Worm (Caenorhabditis elegans) whole organism, mixed stage, embryonic: ENCODE results near the gene phat-7.

Source experiments
- M03D4.4 ChIP-seq: sonication (generic microtip); optimal IDR thresholded peaks from 2 replicates; lab custom pipeline; 2017; ENCODE audit warnings: mild to moderate bottlenecking, missing genetic modification characterization, missing compliant biosample characterization
- bed-3 ChIP-seq: fragments of 200-800 bp; sonication (Bioruptor generic); optimal IDR thresholded peaks from 3 replicates; lab custom pipeline; 2018; ENCODE audit warnings: mild to moderate bottlenecking, missing genetic modification characterization, moderate library complexity, missing compliant biosample characterization
- blmp-1 ChIP-seq: fragments of 150-350 bp; optimal IDR thresholded peaks from 2 replicates; lab custom pipeline; 2014; ENCODE audit warnings: missing biosample characterization, missing genetic modification characterization
- ceh-43 ChIP-seq: fragments of 200-800 bp; sonication (Bioruptor generic); optimal IDR thresholded peaks from 2 replicates; lab custom pipeline; 2018; ENCODE audit warnings: mild to moderate bottlenecking, missing genetic modification characterization, moderate library complexity, missing compliant biosample characterization
- ceh-83 ChIP-seq: fragments of 200-800 bp; sonication (Bioruptor generic); optimal IDR thresholded peaks from 2 replicates; lab custom pipeline; 2018; ENCODE audit warnings: mild to moderate bottlenecking, missing genetic modification characterization, missing compliant biosample characterization
- ces-1 ChIP-seq: fragments of 150-350 bp; optimal IDR thresholded peaks from 2 replicates; lab custom pipeline; 2014; ENCODE audit warnings: missing biosample characterization, missing genetic modification reagents, missing genetic modification characterization
- cnd-1 ChIP-seq: fragments of 200-800 bp; sonication (Bioruptor generic); optimal IDR thresholded peaks from 2 replicates; lab custom pipeline; 2018; ENCODE audit warnings: mild to moderate bottlenecking, missing genetic modification characterization, missing compliant biosample characterization
- drap-1 ChIP-seq: fragments of 200-800 bp; sonication (Bioruptor generic); optimal IDR thresholded peaks from 3 replicates; lab custom pipeline; 2018; ENCODE audit warnings: mild to moderate bottlenecking, missing genetic modification characterization, missing compliant biosample characterization
- elt-3 ChIP-seq: fragments of 150-350 bp; optimal IDR thresholded peaks from 2 replicates; lab custom pipeline; 2014; ENCODE audit warnings: missing biosample characterization, missing genetic modification characterization
- flh-1 ChIP-seq: fragments of 200-800 bp; sonication (Bioruptor generic); optimal IDR thresholded peaks from 2 replicates; lab custom pipeline; 2018; ENCODE audit warnings: mild to moderate bottlenecking, missing genetic modification characterization, moderate library complexity, missing compliant biosample characterization
- ham-2 ChIP-seq: fragments of 200-800 bp; sonication (Bioruptor generic); optimal IDR thresholded peaks from 2 replicates; lab custom pipeline; 2018; ENCODE audit warnings: mild to moderate bottlenecking, missing genetic modification characterization, missing compliant biosample characterization
- hlh-1 ChIP-seq: fragments of 150-350 bp; optimal IDR thresholded peaks from 2 replicates; lab custom pipeline; 2014; ENCODE audit warnings: missing biosample characterization, missing genetic modification reagents, missing genetic modification characterization
- lin-13 ChIP-seq: fragments of 150-350 bp; optimal IDR thresholded peaks from 2 replicates; lab custom pipeline; 2014; ENCODE audit warnings: missing biosample characterization, missing genetic modification characterization
- lin-32 ChIP-seq: fragments of 200-800 bp; sonication (Bioruptor generic); optimal IDR thresholded peaks from 2 replicates; lab custom pipeline; 2018; ENCODE audit warnings: mild to moderate bottlenecking, missing genetic modification characterization, missing compliant biosample characterization
- lsy-2 ChIP-seq: fragments of 150-350 bp; optimal IDR thresholded peaks from 2 replicates; lab custom pipeline; 2014; ENCODE audit warnings: missing biosample characterization, missing genetic modification characterization
- mab-5 ChIP-seq: fragments of 150-350 bp; optimal IDR thresholded peaks from 2 replicates; lab custom pipeline; 2014; ENCODE audit warnings: missing biosample characterization, missing genetic modification characterization
- mep-1 ChIP-seq: fragments of 150-350 bp; optimal IDR thresholded peaks from 2 replicates; lab custom pipeline; 2017; ENCODE audit warnings: missing biosample characterization, missing genetic modification reagents, missing genetic modification characterization, inconsistent platforms
- mls-2 ChIP-seq: sonication (generic microtip); optimal IDR thresholded peaks from 2 replicates; lab custom pipeline; 2016; ENCODE audit warnings: mild to moderate bottlenecking, missing genetic modification characterization, moderate library complexity, missing compliant biosample characterization
- nhr-12 ChIP-seq: fragments of 150-350 bp; optimal IDR thresholded peaks from 2 replicates; lab custom pipeline; 2014; ENCODE audit warnings: missing biosample characterization, missing genetic modification characterization
- nhr-2 ChIP-seq: fragments of 150-350 bp; optimal IDR thresholded peaks from 2 replicates; lab custom pipeline; 2014; ENCODE audit warnings: missing biosample characterization, missing genetic modification characterization
- nhr-237 ChIP-seq: fragments of 150-350 bp; optimal IDR thresholded peaks from 2 replicates; lab custom pipeline; 2014; ENCODE audit warnings: missing biosample characterization, missing genetic modification characterization
- nhr-28 ChIP-seq: fragments of 150-350 bp; optimal IDR thresholded peaks from 2 replicates; lab custom pipeline; 2014; ENCODE audit warnings: missing biosample characterization, missing genetic modification characterization
- nhr-76 ChIP-seq: sonication (generic microtip); optimal IDR thresholded peaks from 2 replicates; lab custom pipeline; 2017; ENCODE audit warnings: missing biosample characterization, missing genetic modification characterization
- pha-4 ChIP-seq: fragments of 150-350 bp; optimal IDR thresholded peaks from 2 replicates; lab custom pipeline; 2018; ENCODE audit warnings: missing biosample characterization, missing genetic modification reagents, missing genetic modification characterization
- sem-2 ChIP-seq: fragments of 200-800 bp; sonication (Bioruptor generic); optimal IDR thresholded peaks from 2 replicates; lab custom pipeline; 2018; ENCODE audit warnings: mild to moderate bottlenecking, missing genetic modification characterization, missing compliant biosample characterization
- snpc-4 ChIP-seq: fragments of 150-350 bp; optimal IDR thresholded peaks from 2 replicates; lab custom pipeline; 2014; ENCODE audit warnings: missing biosample characterization, missing genetic modification characterization
- sptf-1 ChIP-seq: sonication (generic microtip); optimal IDR thresholded peaks from 2 replicates; lab custom pipeline; 2017; ENCODE audit warnings: mild to moderate bottlenecking, missing genetic modification characterization, moderate library complexity, missing compliant biosample characterization
- tbx-8 ChIP-seq: fragments of 200-800 bp; sonication (Bioruptor generic); optimal IDR thresholded peaks from 2 replicates; lab custom pipeline; 2018; ENCODE audit warnings: mild to moderate bottlenecking, missing genetic modification characterization, moderate library complexity, missing compliant biosample characterization
- unc-120 ChIP-seq: sonication (generic microtip); optimal IDR thresholded peaks from 2 replicates; lab custom pipeline; 2017; ENCODE audit warnings: missing genetic modification characterization, missing compliant biosample characterization; ENCODE audit not compliant: poor library complexity, severe bottlenecking
- unc-39 ChIP-seq: fragments of 150-350 bp; optimal IDR thresholded peaks from 2 replicates; lab custom pipeline; 2014; ENCODE audit warnings: missing biosample characterization, missing genetic modification characterization
- unc-62 ChIP-seq: fragments of 150-350 bp; optimal IDR thresholded peaks from 2 replicates; lab custom pipeline; 2014; ENCODE audit warnings: missing biosample characterization, missing genetic modification reagents, missing genetic modification characterization
- zip-8 ChIP-seq: fragments of 150-350 bp; optimal IDR thresholded peaks from 2 replicates; lab custom pipeline; 2014; ENCODE audit warnings: missing biosample characterization, missing genetic modification characterization
- ztf-11 ChIP-seq: fragments of 150-350 bp; optimal IDR thresholded peaks from 2 replicates; lab custom pipeline; 2014; ENCODE audit warnings: missing biosample characterization, missing genetic modification characterization

Gene phat-7

DNA sequence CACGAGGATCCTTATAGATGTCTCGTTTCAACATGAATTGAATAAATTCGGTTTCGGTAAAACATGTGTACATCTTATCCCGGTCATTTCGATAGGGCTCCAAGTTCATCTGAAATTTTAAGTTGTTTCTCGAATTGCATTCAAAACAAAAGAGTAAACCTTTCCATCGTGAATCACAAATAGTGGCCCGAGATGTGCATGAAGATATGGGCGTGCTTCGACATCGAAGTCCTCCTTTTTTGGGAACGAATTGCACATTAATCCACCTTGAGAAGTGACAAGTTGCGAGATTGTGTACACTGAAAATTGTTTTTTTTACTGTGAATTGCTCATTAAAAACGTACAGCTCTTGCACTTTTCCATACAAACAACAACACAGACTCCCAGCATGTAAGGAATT is 10.0 kb downstream of the phat-7 start:
- no peak for TF ChIP-seq sem-2 (GFP tag; lab: Kevin White, UChicago)
- no peak for TF ChIP-seq mls-2
- no peak for TF ChIP-seq nhr-76 (tag; lab: Kevin White, UChicago)
- TF ChIP-seq lin-13 (tag; lab: Kevin White, UChicago), result no peak
- TF ChIP-seq M03D4.4, result no peak
- no peak for TF ChIP-seq bed-3 (GFP tag; lab: Kevin White, UChicago)
- TF ChIP-seq nhr-237, result no peak
- TF ChIP-seq nhr-28, result no peak
- no peak for TF ChIP-seq ceh-43 (GFP tag; lab: Kevin White, UChicago)
- TF ChIP-seq mab-5 (tag; lab: Kevin White, UChicago), result no peak
- no peak for TF ChIP-seq blmp-1 (tag; lab: Kevin White, UChicago)
- TF ChIP-seq ztf-11 (tag; lab: Kevin White, UChicago), result no peak
- TF ChIP-seq nhr-2 (tag; lab: Kevin White, UChicago), result no peak
- TF ChIP-seq snpc-4 (tag; lab: Kevin White, UChicago), result no peak
- TF ChIP-seq lin-32 (GFP tag; lab: Kevin White, UChicago), result no peak
- TF ChIP-seq ham-2 (GFP tag; lab: Kevin White, UChicago), result no peak
- TF ChIP-seq ces-1 (GFP tag; lab: Kevin White, UChicago), result no peak
- TF ChIP-seq, all 35 proteins: peak for 0

ce11 chrV:4063559-4064164 is 17.4 kb downstream of the phat-7 start:
- peak; percentile 86 for TF ChIP-seq lsy-2

DNA sequence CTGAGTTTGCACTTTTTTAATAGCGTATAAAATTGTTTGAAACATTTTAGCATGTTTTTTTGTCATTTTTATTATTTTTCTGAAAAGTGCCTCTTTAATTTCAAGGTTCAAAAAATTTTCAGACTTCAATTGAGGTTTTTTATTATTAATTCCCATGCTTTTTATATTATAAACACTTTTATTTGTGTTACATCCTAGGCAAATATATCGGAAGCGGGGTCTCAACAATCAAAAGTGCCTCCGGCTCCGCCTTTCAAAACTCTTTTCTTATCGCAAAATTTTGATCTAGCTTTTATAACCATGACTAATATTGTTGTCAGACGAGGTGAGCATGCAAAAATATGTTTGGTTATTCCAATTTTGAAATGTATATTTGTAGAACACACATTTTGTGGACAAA is 27.2 kb downstream of the phat-7 start, which contains the start of gene otpl-2:
TSS of gene otpl-2 (plus strand) at position 301 of the 400 bp plus-strand sequence.
- TF ChIP-seq ztf-11 (tag; lab: Kevin White, UChicago) (no peak), blmp-1 (tag; lab: Kevin White, UChicago) (no peak), M03D4.4 (no peak), mep-1 (tag; lab: Kevin White, UChicago) (no peak), unc-120 (tag; lab: Kevin White, UChicago) (no peak), zip-8 (tag; lab: Kevin White, UChicago) (no peak), mab-5 (tag; lab: Kevin White, UChicago) (no peak), cnd-1 (tag; lab: Kevin White, UChicago) (no peak), drap-1 (GFP tag; lab: Kevin White, UChicago) (no peak), sptf-1 (tag; lab: Kevin White, UChicago) (no peak), mls-2 (no peak), tbx-8 (no peak), ceh-83 (GFP tag; lab: Kevin White, UChicago) (no peak)

DNA sequence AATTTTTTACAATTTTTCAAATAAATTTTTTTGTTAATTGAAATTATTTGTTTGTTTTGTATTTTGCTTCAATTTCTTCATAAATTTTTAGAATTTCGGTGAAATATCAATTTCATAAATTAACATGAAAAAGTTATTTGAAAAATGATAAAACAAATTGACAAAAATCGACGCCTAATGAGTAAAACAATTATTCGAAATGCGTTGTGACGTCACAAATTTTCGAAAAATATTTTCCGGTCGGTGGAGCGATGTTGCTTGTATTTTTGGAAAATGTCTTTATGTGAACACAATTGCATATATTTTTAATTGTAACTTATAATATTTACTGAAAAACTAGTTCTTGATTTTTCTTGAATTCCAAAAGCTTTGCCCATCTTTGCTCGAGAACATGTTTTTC is 34.3 kb downstream of the phat-7 start:
- TF ChIP-seq unc-62 (GFP tag; lab: Kevin White, UChicago), result no peak
- no peak for TF ChIP-seq mls-2
- no peak for TF ChIP-seq nhr-12
- TF ChIP-seq unc-39, result no peak
- TF ChIP-seq lin-13 (tag; lab: Kevin White, UChicago), result no peak
- no peak for TF ChIP-seq ceh-43 (GFP tag; lab: Kevin White, UChicago)
- no peak for TF ChIP-seq nhr-28
- no peak for TF ChIP-seq elt-3
- TF ChIP-seq lsy-2, result no peak
- no peak for TF ChIP-seq hlh-1 (tag; lab: Kevin White, UChicago)
- TF ChIP-seq sem-2 (GFP tag; lab: Kevin White, UChicago), result no peak
- no peak for TF ChIP-seq snpc-4 (tag; lab: Kevin White, UChicago)
- no peak for TF ChIP-seq bed-3 (GFP tag; lab: Kevin White, UChicago)
- TF ChIP-seq ceh-83 (GFP tag; lab: Kevin White, UChicago), result no peak
- no peak for TF ChIP-seq pha-4 (tag; lab: Kevin White, UChicago)
- no peak for TF ChIP-seq lin-32 (GFP tag; lab: Kevin White, UChicago)
- no peak for TF ChIP-seq ces-1 (GFP tag; lab: Kevin White, UChicago)
- no peak for TF ChIP-seq sptf-1 (tag; lab: Kevin White, UChicago)

ce11 chrV:4081283-4081682 is 35.1 kb downstream of the phat-7 start, which contains the start of gene srh-211:
TSS of gene srh-211 (minus strand) at chrV:4081383.
- TF ChIP-seq bed-3 (GFP tag; lab: Kevin White, UChicago), result no peak
- TF ChIP-seq sem-2 (GFP tag; lab: Kevin White, UChicago), result no peak
- no peak for TF ChIP-seq nhr-28
- TF ChIP-seq nhr-2 (tag; lab: Kevin White, UChicago), result no peak
- no peak for TF ChIP-seq ceh-83 (GFP tag; lab: Kevin White, UChicago)
- no peak for TF ChIP-seq flh-1 (GFP tag; lab: Kevin White, UChicago)
